Worm (Caenorhabditis elegans): ENCODE data around the gene F44E2.3.

ce11 chrIII:8839813-8840212, 10.7 kb upstream of the F44E2.3 start:
- TF ChIP-seq C08G9.2 (tag; optimal IDR thresholded peaks at IDR 0.05) (no peak), hlh-6 (tag; optimal IDR thresholded peaks at IDR 0.05) (no peak), pqm-1 (tag; optimal IDR thresholded peaks at IDR 0.05) (no peak), ceh-34 (tag; optimal IDR thresholded peaks at IDR 0.05) (no peak), ceh-2 (tag; optimal IDR thresholded peaks at IDR 0.05) (no peak)
